Worm (Caenorhabditis elegans) whole organism, L3 larva: ENCODE measurements around the gene T26C5.2.

Source experiments
- R02D3.7 ChIP-seq: fragments of 150-350 bp; optimal IDR thresholded peaks from 2 replicates; lab custom pipeline; 2014; ENCODE audit warnings: missing biosample characterization, missing genetic modification characterization
- aly-2 ChIP-seq: fragments of 150-350 bp; optimal IDR thresholded peaks from 2 replicates; lab custom pipeline; 2014; ENCODE audit warnings: missing biosample characterization, missing genetic modification characterization
- ama-1 ChIP-seq: fragments of 150-350 bp; optimal IDR thresholded peaks from 2 replicates; lab custom pipeline; 2018
- ceh-16 ChIP-seq: sonication (generic microtip); optimal IDR thresholded peaks from 2 replicates; lab custom pipeline; 2017; ENCODE audit warnings: missing biosample characterization, missing genetic modification characterization
- ceh-28 ChIP-seq: fragments of 150-350 bp; optimal IDR thresholded peaks from 2 replicates; lab custom pipeline; 2014; ENCODE audit warnings: missing biosample characterization, missing genetic modification reagents, missing genetic modification characterization
- ceh-82 ChIP-seq: fragments of 150-350 bp; optimal IDR thresholded peaks from 2 replicates; lab custom pipeline; 2014; ENCODE audit warnings: missing biosample characterization, missing genetic modification characterization
- ceh-9 ChIP-seq: sonication (generic microtip); optimal IDR thresholded peaks from 2 replicates; lab custom pipeline; 2018; ENCODE audit warnings: missing biosample characterization, missing genetic modification characterization
- daf-12 ChIP-seq: fragments of 150-350 bp; optimal IDR thresholded peaks from 2 replicates; lab custom pipeline; 2014; ENCODE audit warnings: missing biosample characterization, missing genetic modification reagents, missing genetic modification characterization
- egl-27 ChIP-seq: sonication (generic microtip); optimal IDR thresholded peaks from 4 replicates; lab custom pipeline; 2017; ENCODE audit warnings: missing biosample characterization, missing genetic modification reagents, missing genetic modification characterization
- egl-5 ChIP-seq: fragments of 150-350 bp; optimal IDR thresholded peaks from 2 replicates; lab custom pipeline; 2017; ENCODE audit warnings: missing biosample characterization, missing genetic modification reagents, missing genetic modification characterization, inconsistent platforms
- elt-1 ChIP-seq: fragments of 150-350 bp; optimal IDR thresholded peaks from 2 replicates; lab custom pipeline; 2014; ENCODE audit warnings: missing biosample characterization, missing genetic modification characterization
- elt-2 ChIP-seq: sonication (generic microtip); optimal IDR thresholded peaks from 2 replicates; lab custom pipeline; 2016; ENCODE audit warnings: missing genetic modification reagents, mild to moderate bottlenecking, missing genetic modification characterization, missing compliant biosample characterization
- elt-3 ChIP-seq, 3 experiments: fragments of 150-350 bp in 1 of 3; sonication (generic microtip) in 2 of 3; optimal IDR thresholded peaks; 2 replicates in 2 of 3; 4 replicates in 1 of 3; lab custom pipeline; 2014 to 2017; ENCODE audit warnings: missing biosample characterization in 3 of 3, missing genetic modification characterization in 3 of 3
- eor-1 ChIP-seq, 2 experiments: fragments of 150-350 bp; optimal IDR thresholded peaks; 2 replicates each; lab custom pipeline; 2014 to 2018; ENCODE audit warnings: missing biosample characterization in 2 of 2, missing genetic modification characterization in 2 of 2
- fkh-10 ChIP-seq: sonication (generic microtip); optimal IDR thresholded peaks from 2 replicates; lab custom pipeline; 2017; ENCODE audit warnings: missing biosample characterization, missing genetic modification reagents, missing genetic modification characterization
- fos-1 ChIP-seq: fragments of 150-350 bp; optimal IDR thresholded peaks from 2 replicates; lab custom pipeline; 2014; ENCODE audit warnings: missing biosample characterization, missing genetic modification characterization
- hmg-11 ChIP-seq: sonication (generic microtip); optimal IDR thresholded peaks from 2 replicates; lab custom pipeline; 2016; ENCODE audit warnings: missing genetic modification characterization, missing compliant biosample characterization
- jun-1 ChIP-seq: fragments of 150-350 bp; optimal IDR thresholded peaks from 2 replicates; lab custom pipeline; 2014; ENCODE audit warnings: missing biosample characterization, missing genetic modification reagents, missing genetic modification characterization
- lin-15B ChIP-seq: fragments of 150-350 bp; optimal IDR thresholded peaks from 2 replicates; lab custom pipeline; 2014; ENCODE audit warnings: missing biosample characterization, missing genetic modification characterization
- lin-39 ChIP-seq: fragments of 150-350 bp; optimal IDR thresholded peaks from 2 replicates; lab custom pipeline; 2018; ENCODE audit warnings: missing biosample characterization, missing genetic modification reagents, missing genetic modification characterization
- lsy-12 ChIP-seq: sonication (generic microtip); optimal IDR thresholded peaks from 2 replicates; lab custom pipeline; 2016; ENCODE audit warnings: mild to moderate bottlenecking, missing genetic modification characterization, missing compliant biosample characterization
- mdl-1 ChIP-seq: fragments of 150-350 bp; optimal IDR thresholded peaks from 2 replicates; lab custom pipeline; 2014; ENCODE audit warnings: missing biosample characterization, missing genetic modification characterization
- mml-1 ChIP-seq: fragments of 150-350 bp; sonication (generic microtip); optimal IDR thresholded peaks from 3 replicates; lab custom pipeline; 2014; ENCODE audit warnings: missing biosample characterization, missing genetic modification characterization
- nfya-1 ChIP-seq: sonication (generic microtip); optimal IDR thresholded peaks from 2 replicates; lab custom pipeline; 2017; ENCODE audit warnings: missing genetic modification characterization, mild to moderate bottlenecking, missing compliant biosample characterization, antibody characterized with exemption, moderate library complexity; ENCODE audit not compliant: insufficient read depth
- nhr-11 ChIP-seq: fragments of 150-350 bp; optimal IDR thresholded peaks from 2 replicates; lab custom pipeline; 2014; ENCODE audit warnings: missing biosample characterization, missing genetic modification characterization
- nhr-23 ChIP-seq: fragments of 150-350 bp; optimal IDR thresholded peaks from 2 replicates; lab custom pipeline; 2014; ENCODE audit warnings: missing biosample characterization, missing genetic modification reagents, missing genetic modification characterization
- nhr-237 ChIP-seq: fragments of 150-350 bp; optimal IDR thresholded peaks from 2 replicates; lab custom pipeline; 2014; ENCODE audit warnings: missing biosample characterization, missing genetic modification characterization
- nhr-25 ChIP-seq: sonication (generic microtip); optimal IDR thresholded peaks from 2 replicates; lab custom pipeline; 2017; ENCODE audit warnings: missing biosample characterization, missing genetic modification characterization
- nhr-28 ChIP-seq: fragments of 150-350 bp; optimal IDR thresholded peaks from 2 replicates; lab custom pipeline; 2014; ENCODE audit warnings: missing biosample characterization, missing genetic modification characterization
- nhr-43 ChIP-seq: sonication (generic microtip); optimal IDR thresholded peaks from 2 replicates; lab custom pipeline; 2016; ENCODE audit warnings: mild to moderate bottlenecking, missing genetic modification characterization, missing compliant biosample characterization; ENCODE audit not compliant: poor library complexity, severe bottlenecking
- nhr-67 ChIP-seq: fragments of 150-350 bp; optimal IDR thresholded peaks from 2 replicates; lab custom pipeline; 2014; ENCODE audit warnings: missing biosample characterization, missing genetic modification characterization
- nhr-76 ChIP-seq: fragments of 150-350 bp; sonication (generic microtip); optimal IDR thresholded peaks from 5 replicates; lab custom pipeline; 2014; ENCODE audit warnings: missing biosample characterization, missing genetic modification characterization
- nhr-77 ChIP-seq: fragments of 150-350 bp; optimal IDR thresholded peaks from 2 replicates; lab custom pipeline; 2014; ENCODE audit warnings: missing biosample characterization, missing genetic modification characterization
- pha-4 ChIP-seq: fragments of 150-350 bp; optimal IDR thresholded peaks from 2 replicates; lab custom pipeline; 2014; ENCODE audit warnings: missing biosample characterization, missing genetic modification reagents, missing genetic modification characterization
- pqm-1 ChIP-seq: fragments of 150-350 bp; optimal IDR thresholded peaks from 2 replicates; lab custom pipeline; 2017; ENCODE audit warnings: missing biosample characterization, missing genetic modification characterization, inconsistent platforms
- sea-2 ChIP-seq: fragments of 150-350 bp; sonication (generic microtip); optimal IDR thresholded peaks from 4 replicates; lab custom pipeline; 2014; ENCODE audit warnings: missing biosample characterization, missing genetic modification reagents, missing genetic modification characterization
- skn-1 ChIP-seq: fragments of 150-350 bp; optimal IDR thresholded peaks from 2 replicates; lab custom pipeline; 2014; ENCODE audit warnings: missing biosample characterization, missing genetic modification characterization
- snpc-4 ChIP-seq: fragments of 150-350 bp; optimal IDR thresholded peaks from 2 replicates; lab custom pipeline; 2014; ENCODE audit warnings: missing biosample characterization, missing genetic modification characterization
- tbx-2 ChIP-seq: sonication (generic microtip); optimal IDR thresholded peaks from 2 replicates; lab custom pipeline; 2016; ENCODE audit warnings: mild to moderate bottlenecking, missing genetic modification characterization, missing compliant biosample characterization
- unc-39 ChIP-seq: sonication (generic microtip); optimal IDR thresholded peaks from 4 replicates; lab custom pipeline; 2017; ENCODE audit warnings: missing biosample characterization, missing genetic modification characterization
- unc-62 ChIP-seq: fragments of 150-350 bp; sonication (generic microtip); optimal IDR thresholded peaks from 4 replicates; lab custom pipeline; 2014; ENCODE audit warnings: missing biosample characterization, missing genetic modification reagents, missing genetic modification characterization
- zag-1 ChIP-seq: fragments of 150-350 bp; optimal IDR thresholded peaks from 2 replicates; lab custom pipeline; 2014; ENCODE audit warnings: missing biosample characterization, missing genetic modification characterization
- ztf-11 ChIP-seq: fragments of 150-350 bp; optimal IDR thresholded peaks from 2 replicates; lab custom pipeline; 2014; ENCODE audit warnings: missing biosample characterization, missing genetic modification characterization
- ztf-4 ChIP-seq: fragments of 150-350 bp; optimal IDR thresholded peaks from 2 replicates; lab custom pipeline; 2014; ENCODE audit warnings: missing biosample characterization, missing genetic modification characterization

Gene T26C5.2

ce11 chrII:9269588-9269987 is 36.6 kb downstream of the T26C5.2 start, which contains the start of gene C01G6.3:
Gene C01G6.3, plus strand, starts transcription at chrII:9269888.
- TF ChIP-seq egl-27 (no peak), ama-1 (lab: Kevin White, UChicago) (no peak), mdl-1 (tag; lab: Kevin White, UChicago) (no peak), R02D3.7 (tag; lab: Kevin White, UChicago) (no peak), aly-2 (no peak)

- TF ChIP-seq nhr-23 (no peak), ztf-11 (tag; lab: Kevin White, UChicago) (no peak), jun-1 (tag; lab: Kevin White, UChicago) (no peak), lin-15B (tag; lab: Kevin White, UChicago) (no peak), nhr-237 (tag; lab: Kevin White, UChicago) (no peak), ama-1 (lab: Kevin White, UChicago) (no peak), pqm-1 (tag; lab: Kevin White, UChicago) (no peak), tbx-2 (no peak), nhr-25 (tag; lab: Kevin White, UChicago) (no peak), nhr-67 (tag; lab: Kevin White, UChicago) (no peak), nhr-11 (tag; lab: Kevin White, UChicago) (no peak), sea-2 (GFP tag; lab: Kevin White, UChicago) (no peak), ceh-28 (tag; lab: Kevin White, UChicago) (no peak), egl-27 (no peak), nhr-43 (no peak), nhr-77 (tag; lab: Kevin White, UChicago) (no peak)
- TF ChIP-seq, all 47 proteins: peak for 0
Observed at ce11 chrII:9271285-9271684, 38.3 kb downstream of the T26C5.2 start.

- TF ChIP-seq nhr-11 (tag; lab: Kevin White, UChicago): no peak
- TF ChIP-seq lin-39 (tag; lab: Kevin White, UChicago): no peak
- TF ChIP-seq skn-1: no peak
- TF ChIP-seq nhr-237 (tag; lab: Kevin White, UChicago): no peak
- TF ChIP-seq daf-12: no peak
- TF ChIP-seq, all 47 proteins: peak for 0
Observed at ce11 chrII:9272942-9273341, 39.9 kb downstream of the T26C5.2 start, which contains the start of gene C01G6.4. Gene C01G6.4, minus strand, starts transcription at chrII:9273042.

ce11 chrII:9273984-9274383 is 41.0 kb downstream of the T26C5.2 start:
- TF ChIP-seq nhr-237 (tag; lab: Kevin White, UChicago) (no peak), nhr-76 (tag; lab: Kevin White, UChicago) (no peak), ztf-4 (tag; lab: Kevin White, UChicago) (no peak), zag-1 (tag; lab: Kevin White, UChicago) (peak; percentile 1), ceh-16 (tag; lab: Kevin White, UChicago) (no peak), egl-27 (peak; percentile 40), eor-1 (tag; optimal IDR thresholded peaks at IDR 0.05; lab: Kevin White, UChicago) (no peak), nhr-43 (peak; percentile 69), pha-4 (peak; percentile 91), fos-1 (no peak), nhr-67 (tag; lab: Kevin White, UChicago) (no peak), snpc-4 (peak; percentile 49), nhr-11 (tag; lab: Kevin White, UChicago) (peak; percentile 83), nhr-77 (tag; lab: Kevin White, UChicago) (peak; percentile 20), aly-2 (no peak), fkh-10 (GFP tag; lab: Kevin White, UChicago) (peak; percentile 31), unc-39 (tag; lab: Kevin White, UChicago) (no peak), lsy-12 (tag; lab: Kevin White, UChicago) (peak; percentile 57), nhr-25 (tag; lab: Kevin White, UChicago) (peak; percentile 78), mml-1 (tag; lab: Kevin White, UChicago) (no peak), ceh-28 (tag; lab: Kevin White, UChicago) (peak; percentile 85), unc-62 (GFP tag; lab: Kevin White, UChicago) (peak; percentile 84), nhr-23 (peak; percentile 85), R02D3.7 (tag; lab: Kevin White, UChicago) (peak; percentile 39), ceh-9 (tag; lab: Kevin White, UChicago) (no peak), skn-1 (peak; percentile 40), elt-1 (no peak), jun-1 (tag; lab: Kevin White, UChicago) (peak; percentile 74), tbx-2 (peak; percentile 39), lin-39 (tag; lab: Kevin White, UChicago) (peak; percentile 76), ama-1 (lab: Kevin White, UChicago) (peak; percentile 62), nfya-1 (peak; percentile 93), daf-12 (no peak), elt-3 (tag; optimal IDR thresholded peaks at IDR 0.05; lab: Kevin White, UChicago) (no peak), pqm-1 (tag; lab: Kevin White, UChicago) (peak; percentile 21), egl-5 (tag; lab: Kevin White, UChicago) (peak; percentile 1), hmg-11 (peak; percentile 74), nhr-28 (tag; lab: Kevin White, UChicago) (no peak), lin-15B (tag; lab: Kevin White, UChicago) (peak; percentile 40), ceh-82 (tag; lab: Kevin White, UChicago) (no peak), elt-2 (tag; lab: Kevin White, UChicago) (peak; percentile 78), mdl-1 (tag; lab: Kevin White, UChicago) (peak; percentile 67)
